Worm (Caenorhabditis elegans) whole organism, L4 larva: ENCODE measurements around the gene Y37H2A.10.

Source experiments
- D1046.2 ChIP-seq: fragments of 200-800 bp; sonication (Bioruptor generic); IDR thresholded peaks from 2 replicates; pipeline ENCODE4 v1.3.6; 2022; ENCODE audit warnings: missing genetic modification characterization, missing compliant biosample characterization
- F10B5.3 ChIP-seq: sonication (generic microtip); optimal IDR thresholded peaks from 2 replicates; lab custom pipeline; 2016; ENCODE audit warnings: mild to moderate bottlenecking, missing genetic modification characterization, missing compliant biosample characterization
- F44E2.7 ChIP-seq: fragments of 200-800 bp; sonication (Bioruptor generic); IDR thresholded peaks from 2 replicates; pipeline ENCODE4 v2.1.2; 2022; ENCODE audit warnings: missing genetic modification characterization, missing compliant biosample characterization
- R02D3.7 ChIP-seq: fragments of 150-350 bp; sonication (generic microtip); optimal IDR thresholded peaks from 3 replicates; lab custom pipeline; 2014; ENCODE audit warnings: missing biosample characterization, missing genetic modification characterization
- T20F7.1 ChIP-seq: fragments of 200-800 bp; sonication (Bioruptor generic); optimal IDR thresholded peaks from 2 replicates; lab custom pipeline; 2018; ENCODE audit warnings: mild to moderate bottlenecking, missing genetic modification characterization, missing compliant biosample characterization
- Y5F2A.4 ChIP-seq: fragments of 200-800 bp; sonication (Bioruptor generic); optimal IDR thresholded peaks from 2 replicates; lab custom pipeline; 2018; ENCODE audit warnings: mild to moderate bottlenecking, missing genetic modification characterization, missing compliant biosample characterization
- ama-1 ChIP-seq: fragments of 150-350 bp; optimal IDR thresholded peaks from 2 replicates; lab custom pipeline; 2014; ENCODE audit warnings: inconsistent platforms, mixed read lengths
- attf-4 ChIP-seq: sonication (generic microtip); optimal IDR thresholded peaks from 3 replicates; lab custom pipeline; 2017; ENCODE audit warnings: missing biosample characterization, missing genetic modification characterization
- ceh-20 ChIP-seq: fragments of 200-800 bp; sonication (Bioruptor generic); IDR thresholded peaks from 2 replicates; pipeline ENCODE4 v1.3.6; 2022; ENCODE audit warnings: missing genetic modification reagents, missing genetic modification characterization, missing compliant biosample characterization
- ceh-32 ChIP-seq: sonication (generic microtip); optimal IDR thresholded peaks from 2 replicates; lab custom pipeline; 2016; ENCODE audit warnings: mild to moderate bottlenecking, missing genetic modification characterization, missing compliant biosample characterization; ENCODE audit not compliant: poor library complexity
- ceh-44 ChIP-seq: fragments of 200-800 bp; sonication (Bioruptor generic); IDR thresholded peaks from 2 replicates; pipeline ENCODE4 v1.3.6; 2022; ENCODE audit warnings: missing genetic modification reagents, missing genetic modification characterization, missing compliant biosample characterization
- ctbp-1 ChIP-seq: fragments of 200-800 bp; sonication (Bioruptor generic); IDR thresholded peaks from 2 replicates; pipeline ENCODE4 v1.3.6; 2022; ENCODE audit warnings: missing genetic modification reagents, missing genetic modification characterization, missing compliant biosample characterization
- daf-19 ChIP-seq: fragments of 200-800 bp; sonication (Bioruptor generic); conservative IDR thresholded peaks from 2 replicates; pipeline ENCODE4 v1.3.6; 2022; ENCODE audit warnings: missing genetic modification characterization, missing compliant biosample characterization
- daf-8 ChIP-seq: fragments of 200-800 bp; sonication (Bioruptor generic); IDR thresholded peaks from 2 replicates; pipeline ENCODE4 v1.3.6; 2022; ENCODE audit warnings: missing genetic modification characterization, missing compliant biosample characterization
- dmd-8 ChIP-seq: fragments of 200-800 bp; sonication (Bioruptor generic); IDR thresholded peaks from 2 replicates; pipeline ENCODE4 v1.3.6; 2022; ENCODE audit warnings: missing genetic modification characterization, missing compliant biosample characterization
- dpl-1 ChIP-seq: fragments of 150-350 bp; optimal IDR thresholded peaks from 2 replicates; lab custom pipeline; 2014; ENCODE audit warnings: missing biosample characterization, missing genetic modification reagents, missing genetic modification characterization
- dve-1 ChIP-seq: sonication (generic microtip); optimal IDR thresholded peaks from 2 replicates; lab custom pipeline; 2017; ENCODE audit warnings: antibody characterized with exemption, mild to moderate bottlenecking, missing genetic modification characterization, missing compliant biosample characterization; ENCODE audit not compliant: insufficient read depth
- egl-27 ChIP-seq: sonication (generic microtip); optimal IDR thresholded peaks from 3 replicates; lab custom pipeline; 2017; ENCODE audit warnings: missing biosample characterization, missing genetic modification reagents, missing genetic modification characterization
- hif-1 ChIP-seq, 2 experiments: sonication (generic microtip); optimal IDR thresholded peaks; 2 replicates each; lab custom pipeline; 2016 to 2017; ENCODE audit warnings: missing compliant biosample characterization in 2 of 2, missing genetic modification characterization in 2 of 2, missing genetic modification reagents in 2 of 2, missing genotype in 2 of 2, mild to moderate bottlenecking in 1 of 2
- hlh-11 ChIP-seq: fragments of 200-800 bp; sonication (Bioruptor generic); optimal IDR thresholded peaks from 2 replicates; lab custom pipeline; 2018; ENCODE audit warnings: mild to moderate bottlenecking, missing genetic modification characterization, missing compliant biosample characterization
- hlh-30 ChIP-seq: sonication (generic microtip); optimal IDR thresholded peaks from 2 replicates; lab custom pipeline; 2017; ENCODE audit warnings: antibody characterized with exemption, mild to moderate bottlenecking, missing genetic modification characterization, missing compliant biosample characterization; ENCODE audit not compliant: insufficient read depth
- lin-15B ChIP-seq: fragments of 150-350 bp; sonication (generic microtip); optimal IDR thresholded peaks from 3 replicates; lab custom pipeline; 2014; ENCODE audit warnings: missing biosample characterization, missing genetic modification characterization
- madf-5 ChIP-seq, 2 experiments: fragments of 200-800 bp; sonication (Bioruptor generic); IDR thresholded peaks; 2 replicates each; pipeline ENCODE4 v1.3.6; 2022; ENCODE audit warnings: missing compliant biosample characterization in 2 of 2, missing genetic modification characterization in 2 of 2
- mep-1 ChIP-seq: fragments of 150-350 bp; sonication (generic microtip); optimal IDR thresholded peaks from 3 replicates; lab custom pipeline; 2014; ENCODE audit warnings: missing biosample characterization, missing genetic modification characterization
- mxl-2 ChIP-seq: fragments of 200-800 bp; sonication (Bioruptor generic); conservative IDR thresholded peaks from 2 replicates; pipeline ENCODE4 v1.3.6; 2022; ENCODE audit warnings: missing genetic modification reagents, missing genetic modification characterization, missing compliant biosample characterization
- nhr-10 ChIP-seq: fragments of 150-350 bp; optimal IDR thresholded peaks from 2 replicates; lab custom pipeline; 2014; ENCODE audit warnings: missing biosample characterization, missing genetic modification characterization
- nhr-11 ChIP-seq: fragments of 150-350 bp; optimal IDR thresholded peaks from 2 replicates; lab custom pipeline; 2014; ENCODE audit warnings: missing biosample characterization, missing genetic modification characterization
- nhr-111 ChIP-seq: fragments of 200-800 bp; sonication (Bioruptor generic); optimal IDR thresholded peaks from 2 replicates; lab custom pipeline; 2018; ENCODE audit warnings: mild to moderate bottlenecking, missing genetic modification characterization, missing compliant biosample characterization
- nhr-237 ChIP-seq: sonication (generic microtip); optimal IDR thresholded peaks from 2 replicates; lab custom pipeline; 2017; ENCODE audit warnings: missing biosample characterization, missing genetic modification characterization
- nhr-25 ChIP-seq: sonication (generic microtip); optimal IDR thresholded peaks from 2 replicates; lab custom pipeline; 2017; ENCODE audit warnings: missing genetic modification characterization, mild to moderate bottlenecking, missing compliant biosample characterization, antibody characterized with exemption, moderate library complexity, borderline replicate concordance; ENCODE audit not compliant: insufficient read depth
- nhr-48 ChIP-seq: sonication (generic microtip); optimal IDR thresholded peaks from 2 replicates; lab custom pipeline; 2016; ENCODE audit warnings: mild to moderate bottlenecking, missing genetic modification characterization, missing compliant biosample characterization
- nhr-6 ChIP-seq: fragments of 150-350 bp; optimal IDR thresholded peaks from 2 replicates; lab custom pipeline; 2014; ENCODE audit warnings: missing biosample characterization, missing genetic modification characterization
- saeg-2 ChIP-seq: fragments of 200-800 bp; sonication (Bioruptor generic); IDR thresholded peaks from 2 replicates; pipeline ENCODE4 v1.3.6; 2022; ENCODE audit warnings: missing genetic modification reagents, missing genetic modification characterization, missing compliant biosample characterization
- sdz-12 ChIP-seq: fragments of 200-800 bp; sonication (Bioruptor generic); optimal IDR thresholded peaks from 2 replicates; lab custom pipeline; 2018; ENCODE audit warnings: mild to moderate bottlenecking, missing genetic modification characterization, missing compliant biosample characterization
- skn-1 ChIP-seq: fragments of 150-350 bp; optimal IDR thresholded peaks from 2 replicates; lab custom pipeline; 2014; ENCODE audit warnings: missing biosample characterization, missing genetic modification characterization
- snpc-4 ChIP-seq: fragments of 150-350 bp; optimal IDR thresholded peaks from 2 replicates; lab custom pipeline; 2014; ENCODE audit warnings: missing biosample characterization, missing genetic modification characterization
- spr-3 ChIP-seq: fragments of 200-800 bp; sonication (Bioruptor generic); optimal IDR thresholded peaks from 2 replicates; lab custom pipeline; 2018; ENCODE audit warnings: mild to moderate bottlenecking, missing genetic modification characterization, missing compliant biosample characterization
- tra-1 ChIP-seq: fragments of 200-800 bp; sonication (Bioruptor generic); IDR thresholded peaks from 2 replicates; pipeline ENCODE4 v1.3.6; 2022; ENCODE audit warnings: missing genetic modification reagents, missing genetic modification characterization, missing compliant biosample characterization
- unc-39 ChIP-seq: sonication (generic microtip); optimal IDR thresholded peaks from 2 replicates; lab custom pipeline; 2017; ENCODE audit warnings: missing biosample characterization, missing genetic modification characterization
- ztf-7 ChIP-seq: fragments of 150-350 bp; optimal IDR thresholded peaks from 2 replicates; lab custom pipeline; 2014; ENCODE audit warnings: missing biosample characterization, missing genetic modification characterization

Gene Y37H2A.10

DNA sequence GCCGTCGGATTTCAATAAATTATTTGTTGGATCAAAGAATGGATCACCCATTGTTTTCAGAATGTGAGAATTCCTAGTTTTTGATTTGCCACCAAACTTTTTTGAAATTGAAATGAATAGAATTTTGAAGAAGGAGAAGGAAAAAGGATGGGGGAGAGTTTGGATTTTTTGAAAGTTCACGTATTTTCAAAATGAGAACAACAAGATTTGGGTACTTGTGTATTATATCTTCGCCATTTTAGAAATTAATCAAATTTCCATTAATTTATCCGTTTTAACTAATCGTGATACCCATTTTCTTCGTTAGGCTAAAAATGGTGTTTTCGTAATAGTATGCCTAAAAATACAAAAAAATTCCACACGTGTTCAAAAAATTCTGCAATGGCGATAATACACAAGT is 32.8 kb downstream of the Y37H2A.10 start, which contains the start of gene C14A6.8 (continued):
- TF ChIP-seq saeg-2 (no peak), nhr-237 (tag; lab: Kevin White, UChicago) (no peak), mep-1 (tag; lab: Kevin White, UChicago) (no peak)
- TF ChIP-seq, all 104 proteins: peak for 0

DNA sequence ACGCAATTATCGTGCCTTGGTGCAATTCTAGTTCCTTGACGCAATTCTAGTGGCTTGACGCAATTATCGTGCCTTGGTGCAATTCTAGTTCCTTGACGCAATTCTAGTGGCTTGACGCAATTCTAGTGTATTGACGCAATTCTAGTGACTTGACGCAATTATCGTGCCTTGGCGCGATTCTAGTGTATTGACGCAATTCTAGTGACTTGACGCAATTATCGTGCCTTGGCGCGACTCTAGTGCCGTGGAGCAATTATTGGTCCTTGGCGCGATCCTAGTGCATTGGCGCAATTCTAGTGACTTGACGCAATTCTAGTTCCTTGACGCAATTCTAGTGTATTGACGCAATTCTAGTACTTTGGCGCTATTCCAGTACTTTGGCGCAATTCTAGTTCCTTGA is 36.2 kb downstream of the Y37H2A.10 start:
- 0 out of 2 replicates have a peak, but pooled peaks have one; percentile 35 for TF ChIP-seq dmd-8
- TF ChIP-seq madf-5 (GFP tag; IDR thresholded peaks at IDR 0.05; lab: Robert Waterston, UW), result peak in 1 of 2 experiments; percentile 69; a peak in 1 of 4 replicates
- TF ChIP-seq, all 104 proteins: peak for 2; not testable (repeated sequence) for 102

DNA sequence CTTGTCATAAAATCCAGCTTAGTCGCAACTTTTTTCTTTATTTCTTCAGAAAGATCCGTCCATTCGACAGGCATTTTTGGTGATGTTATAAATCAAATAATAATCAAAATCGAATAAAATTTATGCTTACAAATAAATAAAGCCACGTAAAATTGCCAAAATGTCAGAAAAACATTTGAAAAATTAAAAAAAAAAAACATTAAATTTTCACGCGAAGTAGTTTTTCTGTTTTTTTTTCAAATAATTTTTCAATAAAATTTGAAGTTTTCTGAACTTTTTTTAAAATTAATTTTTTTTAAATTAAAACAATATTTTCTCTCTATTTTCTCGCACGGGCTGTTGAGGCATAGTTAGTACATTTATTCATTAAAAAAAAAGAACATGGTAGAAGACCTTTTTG is 39.9 kb downstream of the Y37H2A.10 start, which contains the start of gene C31G12.4:
TSS of gene C31G12.4 (minus strand) at position 101 of the 400 bp plus-strand sequence.
- TF ChIP-seq dpl-1 (GFP tag; lab: Kevin White, UChicago) (no peak), T20F7.1 (GFP tag; lab: Kevin White, UChicago) (no peak), egl-27 (tag; lab: Kevin White, UChicago) (no peak), spr-3 (no peak), nhr-6 (tag; lab: Kevin White, UChicago) (no peak), nhr-11 (tag; lab: Kevin White, UChicago) (no peak), Y5F2A.4 (no peak), ctbp-1 (no peak), nhr-111 (GFP tag; lab: Kevin White, UChicago) (no peak)

DNA sequence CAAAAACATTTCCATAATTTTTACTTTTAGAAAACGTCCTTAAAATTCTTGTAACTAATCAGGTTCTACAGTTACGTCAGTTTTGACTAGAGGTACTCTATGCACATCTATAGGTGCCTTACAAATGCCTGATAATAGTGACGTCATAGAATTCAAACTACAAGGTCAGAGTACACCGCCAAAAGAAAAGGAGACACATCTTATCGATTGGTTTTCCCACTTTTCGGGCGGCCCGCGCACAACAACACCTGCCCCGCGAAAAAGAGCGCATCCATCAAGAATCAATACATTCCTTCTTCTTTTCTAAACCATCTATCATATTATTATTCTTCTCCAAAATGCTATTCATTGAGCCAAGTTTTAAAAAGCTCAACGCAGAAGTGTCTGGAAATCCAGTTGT is 40.9 kb downstream of the Y37H2A.10 start, which contains the start of gene C31G12.1:
TSS of gene C31G12.1 (plus strand) at position 301 of the 400 bp plus-strand sequence.
- TF ChIP-seq sdz-12 (GFP tag; lab: Kevin White, UChicago), result no peak
- no peak for TF ChIP-seq R02D3.7
- TF ChIP-seq tra-1 (GFP tag; lab: Robert Waterston, UW), result no peak
- no peak for TF ChIP-seq ceh-32 (tag; lab: Kevin White, UChicago)
- no peak for TF ChIP-seq hif-1 (tag; optimal IDR thresholded peaks at IDR 0.05; lab: Kevin White, UChicago)
- no peak for TF ChIP-seq dve-1
- no peak for TF ChIP-seq daf-19
- no peak for TF ChIP-seq ceh-44 (GFP tag; lab: Robert Waterston, UW)
- TF ChIP-seq hlh-11 (tag; lab: Kevin White, UChicago), result no peak
- TF ChIP-seq nhr-25, result no peak
- TF ChIP-seq unc-39 (tag; lab: Kevin White, UChicago), result no peak
- TF ChIP-seq hlh-30 (tag; lab: Kevin White, UChicago), result no peak
- no peak for TF ChIP-seq ceh-20 (GFP tag; lab: Robert Waterston, UW)
- TF ChIP-seq ztf-7 (tag; lab: Kevin White, UChicago), result no peak
- TF ChIP-seq attf-4 (tag; lab: Kevin White, UChicago), result no peak

DNA sequence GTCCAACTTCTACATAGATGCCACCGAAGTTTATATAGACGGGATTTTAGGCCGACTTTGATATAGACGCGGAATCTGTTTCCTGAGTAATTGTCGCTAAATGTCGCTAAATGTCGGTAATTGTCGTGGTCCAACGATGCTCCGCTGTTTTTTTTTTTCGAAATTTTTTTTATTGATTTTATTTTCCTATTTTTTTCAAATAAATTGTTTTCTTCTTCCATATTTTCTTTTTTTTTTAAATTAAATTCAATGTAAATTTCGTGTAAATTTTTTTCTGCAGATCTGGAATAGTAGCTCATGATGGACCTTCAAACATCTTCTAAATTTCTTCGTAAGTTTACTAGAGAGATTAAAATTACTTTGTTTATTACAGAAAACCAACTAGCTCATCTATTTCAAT is 46.1 kb downstream of the Y37H2A.10 start, which contains the start of gene C31G12.3:
TSS of gene C31G12.3 (plus strand) at position 301 of the 400 bp plus-strand sequence.
- no peak for TF ChIP-seq mxl-2 (GFP tag; lab: Robert Waterston, UW)
- TF ChIP-seq lin-15B (tag; lab: Kevin White, UChicago), result no peak
- TF ChIP-seq F10B5.3 (tag; lab: Kevin White, UChicago), result no peak
- TF ChIP-seq F44E2.7 (GFP tag; lab: Robert Waterston, UW), result no peak
- no peak for TF ChIP-seq ama-1 (lab: Kevin White, UChicago)
- no peak for TF ChIP-seq skn-1 (tag; lab: Kevin White, UChicago)
- TF ChIP-seq nhr-48 (tag; lab: Kevin White, UChicago), result no peak
- TF ChIP-seq daf-8 (GFP tag; lab: Robert Waterston, UW), result no peak
- TF ChIP-seq snpc-4 (tag; lab: Kevin White, UChicago), result no peak
- no peak for TF ChIP-seq nhr-10 (tag; lab: Kevin White, UChicago)
- TF ChIP-seq D1046.2, result no peak
- no peak for TF ChIP-seq hif-1 (tag; optimal IDR thresholded peaks at IDR 0.05; lab: Kevin White, UChicago)
